Worm (Caenorhabditis elegans) whole organism, L1 larva: ENCODE data around the gene prk-2.

Experiments
- efl-1 ChIP-seq, 4 experiments: fragments of 150-350 bp; optimal IDR thresholded peaks in 3 of 4; peaks in 1 of 4; 1 replicate in 1 of 4; 2 replicates in 3 of 4; lab custom pipeline; 2014; ENCODE audit warnings: missing biosample characterization in 2 of 4, missing genetic modification characterization in 2 of 4, missing genetic modification reagents in 2 of 4
- fkh-8 ChIP-seq: sonication (generic microtip); optimal IDR thresholded peaks from 2 replicates; lab custom pipeline; 2016; ENCODE audit warnings: mild to moderate bottlenecking, missing genetic modification characterization, missing compliant biosample characterization

The prk-2 gene

DNA sequence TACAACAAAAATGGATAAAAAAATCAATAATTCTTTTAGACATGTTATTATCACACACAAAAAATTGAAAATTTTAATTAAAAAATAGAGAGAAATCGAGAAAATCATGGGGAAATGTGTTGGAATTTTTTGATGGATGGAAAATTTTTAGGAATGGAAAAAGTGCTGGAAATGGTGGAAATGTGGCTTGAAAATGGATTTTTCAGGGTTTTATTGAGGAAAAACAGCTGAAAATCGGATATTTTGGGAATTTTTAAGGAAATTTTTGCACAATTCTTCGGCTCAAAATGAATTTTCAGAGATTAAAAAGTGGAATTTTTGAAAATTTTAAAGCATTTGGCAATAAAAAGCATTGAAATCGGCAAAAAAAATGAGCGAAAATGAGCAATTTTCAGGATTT lies 52.1 kb downstream of the prk-2 start:
- TF ChIP-seq fkh-8 (tag; lab: Kevin White, UChicago), result no peak
- TF ChIP-seq efl-1 (optimal IDR thresholded peaks at IDR 0.05; lab: Kevin White, UChicago), result no peak
- TF ChIP-seq efl-1 (GFP tag; optimal IDR thresholded peaks at IDR 0.05 in 1 of 2; lab: Kevin White, UChicago), result peak in 1 of 2 experiments; percentile 66
